Fruit fly (Drosophila melanogaster): ENCODE measurements around the gene Act5C.
A peak's percentile ranks its signal among the peaks of the same experiment; 100 is the strongest.

Gene Act5C

DNA sequence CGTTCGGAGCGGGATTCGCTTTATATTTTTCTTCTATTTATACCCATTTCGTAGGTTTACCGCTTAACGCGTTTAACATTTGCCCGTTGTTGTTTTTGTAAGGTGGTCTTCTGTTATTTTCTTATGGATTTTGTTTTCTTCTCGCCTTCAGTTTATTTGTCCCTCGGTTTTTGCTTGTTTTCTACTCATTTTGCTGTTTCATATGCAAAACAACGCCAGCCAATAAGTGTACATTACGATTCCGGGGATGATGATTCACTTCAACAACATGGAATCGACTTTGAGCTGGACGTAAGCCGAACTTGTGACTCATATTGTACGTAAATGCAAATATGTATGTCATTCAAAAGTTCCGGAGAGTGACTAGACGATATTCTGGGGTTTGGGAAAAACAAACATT is 8.1 kb upstream of the Act5C start:
- TF ChIP-seq GATAd (GFP tag; optimal IDR thresholded peaks at IDR 0.05) (no peak), Myc (optimal IDR thresholded peaks at IDR 0.05) (no peak), psq (GFP tag; optimal IDR thresholded peaks at IDR 0.05) (no peak), Vsx2 (GFP tag; optimal IDR thresholded peaks at IDR 0.05; ENCODE audit: partially characterized antibody) (no peak), tai (GFP tag; optimal IDR thresholded peaks at IDR 0.05) (no peak)

DNA sequence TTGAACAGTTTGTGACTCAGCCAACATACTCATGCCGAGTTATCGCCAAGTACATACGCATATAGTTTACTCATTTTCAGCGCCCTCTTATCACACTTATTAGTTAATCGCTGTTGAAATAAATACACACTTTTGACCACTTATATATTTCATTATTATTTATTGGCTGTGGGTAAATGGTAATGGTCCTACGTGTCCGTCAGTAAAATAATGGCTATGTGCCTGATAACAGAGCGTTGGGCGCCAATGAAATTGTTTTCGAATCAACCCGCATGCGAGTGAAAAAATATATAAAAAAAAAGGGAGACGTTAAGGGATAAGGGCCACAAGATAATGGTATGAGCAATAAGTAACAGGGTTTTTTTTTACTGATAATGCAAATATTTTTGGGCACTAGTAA is 7.5 kb upstream of the Act5C start:
- no peak for TF ChIP-seq dmrt93B (GFP tag; optimal IDR thresholded peaks at IDR 0.05)
- no peak for TF ChIP-seq foxo (GFP tag; optimal IDR thresholded peaks at IDR 0.05)
- TF ChIP-seq CG9705 (GFP tag; optimal IDR thresholded peaks at IDR 0.05): no peak
- no peak for TF ChIP-seq usp (GFP tag; optimal IDR thresholded peaks at IDR 0.05)
- no peak for TF ChIP-seq fru (GFP tag; optimal IDR thresholded peaks at IDR 0.05)
- TF ChIP-seq HLH106 (tag; optimal IDR thresholded peaks at IDR 0.05): no peak

DNA sequence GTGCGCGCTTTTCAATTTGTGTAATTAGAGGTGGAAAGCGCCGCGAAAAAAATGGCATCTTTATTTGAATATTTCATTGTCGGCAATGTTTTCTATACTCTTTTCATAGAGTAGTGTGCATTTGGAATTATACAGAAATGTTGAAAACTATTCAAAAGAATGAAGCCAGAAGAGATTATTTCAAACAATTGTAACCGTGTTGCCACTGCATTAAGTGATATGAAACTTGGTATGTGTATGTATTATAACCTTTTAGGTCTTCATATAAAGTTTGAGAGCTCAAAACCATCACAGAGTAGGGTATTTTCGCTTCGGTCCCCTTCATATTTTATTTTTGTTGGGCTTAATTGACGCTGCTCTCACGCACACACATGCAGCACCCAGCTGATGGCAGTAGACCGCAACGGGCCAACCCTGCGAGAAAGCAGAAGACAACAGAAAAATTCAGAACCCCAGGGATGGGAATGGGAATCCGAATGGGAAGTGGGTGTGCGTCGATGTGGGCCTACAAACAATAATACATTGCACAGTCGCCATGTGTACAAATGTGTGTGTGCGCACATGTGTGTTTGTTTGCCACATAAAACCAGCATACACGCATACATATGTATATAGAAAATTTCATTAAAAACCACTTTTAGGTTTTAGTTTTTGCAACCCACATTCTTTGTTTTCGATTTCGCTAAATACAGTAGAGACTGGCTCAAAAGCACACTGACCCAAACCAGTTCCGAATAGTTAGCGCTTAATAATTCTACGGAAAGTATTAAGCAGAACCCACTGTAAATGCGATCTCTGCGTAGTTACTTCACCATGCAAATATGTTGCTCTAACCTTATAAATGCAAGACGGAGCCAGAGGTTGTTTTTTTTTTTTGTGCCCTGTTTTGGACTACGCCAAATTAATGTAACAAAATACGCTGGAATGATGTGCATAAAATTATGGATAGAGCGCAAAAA is 5.9 kb upstream of the Act5C start:
- TF ChIP-seq Hnf4 (GFP tag; optimal IDR thresholded peaks at IDR 0.05): peak; percentile 7
- peak; percentile 19 for TF ChIP-seq woc (GFP tag; optimal IDR thresholded peaks at IDR 0.05)
- no peak for TF ChIP-seq OdsH (GFP tag; optimal IDR thresholded peaks at IDR 0.05)
- peak in 1 of 2 experiments; percentile 20 for TF ChIP-seq foxo (GFP tag; optimal IDR thresholded peaks at IDR 0.05)
- TF ChIP-seq HLH106 (tag; optimal IDR thresholded peaks at IDR 0.05): peak; percentile 14
- peak; percentile 5 for TF ChIP-seq fru (GFP tag; optimal IDR thresholded peaks at IDR 0.05)

DNA sequence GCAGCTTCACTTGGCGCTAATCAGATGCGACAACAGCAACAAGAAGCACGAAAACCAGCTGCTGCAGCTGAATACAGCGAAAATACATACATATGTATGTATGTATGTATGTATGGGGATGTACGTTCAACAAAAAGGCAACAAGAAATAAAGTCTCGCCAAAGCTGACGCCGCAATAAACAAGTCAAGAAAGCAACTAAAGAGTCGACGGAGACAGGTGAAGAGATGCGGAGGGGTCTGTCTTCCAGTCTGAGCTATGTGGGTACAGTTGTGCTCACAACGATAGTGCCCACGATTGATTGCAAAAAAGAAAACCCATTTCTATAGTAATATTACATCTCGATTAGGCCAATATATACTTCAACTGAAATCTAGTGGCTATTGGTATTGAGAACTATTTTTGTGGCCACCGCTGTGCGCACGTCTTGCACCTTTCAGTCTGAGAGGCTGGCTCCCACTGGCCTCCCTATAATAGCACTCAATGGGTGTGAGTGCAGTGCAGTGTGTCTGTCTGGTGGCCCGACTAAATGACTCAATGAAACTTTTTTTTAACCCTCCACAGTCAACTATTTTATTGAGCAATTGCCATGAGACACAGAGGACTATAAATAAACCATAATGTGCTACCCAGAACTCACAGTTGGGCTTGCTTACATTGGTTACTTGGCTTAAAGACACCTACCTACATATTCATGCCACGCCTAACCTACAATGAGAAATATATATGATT is 4.7 kb upstream of the Act5C start:
- TF ChIP-seq GATAd (GFP tag; optimal IDR thresholded peaks at IDR 0.05) (peak; percentile 84), OdsH (GFP tag; optimal IDR thresholded peaks at IDR 0.05) (peak; percentile 94), Myc (optimal IDR thresholded peaks at IDR 0.05) (no peak), N (GFP tag; optimal IDR thresholded peaks at IDR 0.05) (no peak), CG9705 (GFP tag; optimal IDR thresholded peaks at IDR 0.05) (peak; percentile 89), pan (optimal IDR thresholded peaks at IDR 0.05) (no peak), lola (GFP tag; optimal IDR thresholded peaks at IDR 0.05) (no peak), sage (GFP tag; optimal IDR thresholded peaks at IDR 0.05) (peak; percentile 92), Jra (GFP tag; optimal IDR thresholded peaks at IDR 0.05) (peak; percentile 93), ey (GFP tag; optimal IDR thresholded peaks at IDR 0.05) (peak; percentile 97), Hr78 (GFP tag; optimal IDR thresholded peaks at IDR 0.05) (no peak), h (GFP tag; optimal IDR thresholded peaks at IDR 0.05) (peak; percentile 97), br (GFP tag; optimal IDR thresholded peaks at IDR 0.05) (peak; percentile 97), Dif (GFP tag; optimal IDR thresholded peaks at IDR 0.05; ENCODE audit: partially characterized antibody) (no peak), foxo (GFP tag; optimal IDR thresholded peaks at IDR 0.05) (peak; percentile 76 to 95), CG32264 (GFP tag; optimal IDR thresholded peaks at IDR 0.05) (peak; percentile 91), Rel (GFP tag; optimal IDR thresholded peaks at IDR 0.05) (peak; percentile 48), Rel (tag; optimal IDR thresholded peaks at IDR 0.05) (peak; percentile 79), Abd-B (GFP tag; optimal IDR thresholded peaks at IDR 0.05) (no peak), usp (GFP tag; optimal IDR thresholded peaks at IDR 0.05) (no peak), sv (GFP tag; optimal IDR thresholded peaks at IDR 0.05) (peak; percentile 81), Hr83 (GFP tag; optimal IDR thresholded peaks at IDR 0.05; ENCODE audit: poor library complexity, severe bottlenecking) (peak; percentile 93), dmrt93B (GFP tag; optimal IDR thresholded peaks at IDR 0.05) (peak; percentile 93), Sp1 (GFP tag; optimal IDR thresholded peaks at IDR 0.05) (peak; percentile 96), HLH106 (tag; optimal IDR thresholded peaks at IDR 0.05) (peak; percentile 94), fru (GFP tag; optimal IDR thresholded peaks at IDR 0.05) (peak; percentile 95), Vsx2 (GFP tag; optimal IDR thresholded peaks at IDR 0.05; ENCODE audit: partially characterized antibody) (no peak), Hnf4 (GFP tag; optimal IDR thresholded peaks at IDR 0.05) (peak; percentile 98), Mio (GFP tag; optimal IDR thresholded peaks at IDR 0.05) (peak; percentile 84), dsf (GFP tag; optimal IDR thresholded peaks at IDR 0.05; ENCODE audit: borderline replicate concordance) (peak; percentile 78), psq (GFP tag; optimal IDR thresholded peaks at IDR 0.05) (peak; percentile 92), dl (GFP tag; optimal IDR thresholded peaks at IDR 0.05; ENCODE audit: insufficient read depth in 1 of 2, partially characterized antibody in 2 of 2) (no peak), woc (GFP tag; optimal IDR thresholded peaks at IDR 0.05) (peak; percentile 97), brk (GFP tag; optimal IDR thresholded peaks at IDR 0.05) (peak; percentile 87), CrebA (GFP tag; optimal IDR thresholded peaks at IDR 0.05; ENCODE audit: borderline replicate concordance) (peak; percentile 75), Dfd (GFP tag; optimal IDR thresholded peaks at IDR 0.05) (no peak), jim (GFP tag; optimal IDR thresholded peaks at IDR 0.05) (peak; percentile 81), tai (GFP tag; optimal IDR thresholded peaks at IDR 0.05) (peak; percentile 96), rgr (GFP tag; optimal IDR thresholded peaks at IDR 0.05) (peak; percentile 95)
